Worm (Caenorhabditis elegans) whole organism, midembryonic: Measurements from ENCODE around the gene R02F11.3.

Source experiments
- T22C8.4 ChIP-seq: fragments of 200-800 bp; sonication (Bioruptor generic); IDR thresholded peaks from 2 replicates; pipeline ENCODE4 v1.3.6; 2022; ENCODE audit warnings: missing genetic modification characterization, missing compliant biosample characterization
- flt-1 ChIP-seq: fragments of 200-800 bp; sonication (Bioruptor generic); IDR thresholded peaks from 2 replicates; pipeline ENCODE4 v1.3.6; 2022; ENCODE audit warnings: missing genetic modification characterization, missing compliant biosample characterization
- klf-2 ChIP-seq: fragments of 200-800 bp; sonication (Bioruptor generic); conservative IDR thresholded peaks from 2 replicates; pipeline ENCODE4 v1.3.6; 2022; ENCODE audit warnings: missing genetic modification reagents, missing genetic modification characterization, missing compliant biosample characterization
- ref-1 ChIP-seq: fragments of 200-800 bp; sonication (Bioruptor generic); conservative IDR thresholded peaks from 2 replicates; pipeline ENCODE4 v1.3.6; 2022; ENCODE audit warnings: missing genetic modification reagents, missing genetic modification characterization, missing compliant biosample characterization
- ztf-23 ChIP-seq: fragments of 200-800 bp; sonication (Bioruptor generic); IDR thresholded peaks from 2 replicates; pipeline ENCODE4 v1.3.6; 2022; ENCODE audit warnings: missing genetic modification reagents, missing genetic modification characterization, missing compliant biosample characterization
- ztf-29 ChIP-seq: fragments of 200-800 bp; sonication (Bioruptor generic); IDR thresholded peaks from 2 replicates; pipeline ENCODE4 v1.3.6; 2022; ENCODE audit warnings: missing genetic modification reagents, missing genetic modification characterization, missing compliant biosample characterization

DNA sequence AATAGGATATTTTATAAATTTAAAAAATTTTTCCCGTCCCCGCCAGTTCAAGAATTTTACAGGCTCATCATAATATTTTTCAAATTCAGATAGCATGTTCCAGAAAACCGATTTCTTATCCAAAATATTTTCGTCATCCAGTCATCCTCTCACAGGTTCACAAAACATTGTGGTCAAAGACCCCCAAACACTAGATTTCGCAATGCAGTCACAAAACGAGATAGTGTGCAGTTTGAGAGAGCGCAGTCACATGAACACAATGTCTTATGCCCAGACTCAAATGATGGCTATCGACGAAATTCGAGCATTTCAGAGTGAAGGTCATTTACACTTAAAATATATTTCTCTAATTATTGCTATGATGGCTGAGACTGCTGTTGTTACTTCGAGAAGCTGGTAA, 38.8 kb upstream of the R02F11.3 start, which contains the start of gene abhd-5.2:
- no peak for TF ChIP-seq T22C8.4 (GFP tag; lab: Robert Waterston, UW)
- no peak for TF ChIP-seq ztf-23 (GFP tag; lab: Robert Waterston, UW)
- no peak for TF ChIP-seq ztf-29 (GFP tag; lab: Robert Waterston, UW)
- TF ChIP-seq klf-2 (GFP tag; lab: Robert Waterston, UW), result no peak
- TF ChIP-seq flt-1 (GFP tag; lab: Robert Waterston, UW), result no peak
- TF ChIP-seq ref-1 (GFP tag; lab: Robert Waterston, UW), result no peak
